Fruit fly (Drosophila melanogaster): ENCODE measurements around the gene MSBP.

DNA sequence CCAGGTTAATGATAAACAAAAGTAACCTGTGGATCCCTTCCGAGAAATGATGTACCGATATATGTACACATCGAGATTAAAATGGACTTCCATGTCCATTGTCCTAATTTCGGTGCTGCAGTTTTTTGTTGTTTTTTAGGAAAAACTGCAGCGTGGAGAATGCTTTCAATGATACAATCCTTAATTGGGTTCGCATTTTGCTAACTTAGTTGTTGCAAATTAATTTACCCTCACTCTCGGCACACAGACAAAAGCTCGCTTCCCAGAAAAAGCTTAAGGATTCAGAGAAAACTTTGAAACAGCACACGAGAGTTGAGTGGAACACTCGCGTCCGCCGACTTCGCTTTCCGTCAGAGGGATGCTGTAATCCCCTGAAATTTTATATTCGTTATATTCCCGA, 20.7 kb upstream of the MSBP start, which contains the start of gene Lrp4:
- TF ChIP-seq dsx (GFP tag; optimal IDR thresholded peaks at IDR 0.05; ENCODE audit: poor library complexity, severe bottlenecking): no peak
- TF ChIP-seq Hr38 (GFP tag; optimal IDR thresholded peaks at IDR 0.05): no peak
- no peak for TF ChIP-seq Blimp-1 (GFP tag; optimal IDR thresholded peaks at IDR 0.05)
- no peak for TF ChIP-seq CG7368 (GFP tag; optimal IDR thresholded peaks at IDR 0.05)
